Worm (Caenorhabditis elegans): ENCODE data around the gene fbxa-10.

DNA sequence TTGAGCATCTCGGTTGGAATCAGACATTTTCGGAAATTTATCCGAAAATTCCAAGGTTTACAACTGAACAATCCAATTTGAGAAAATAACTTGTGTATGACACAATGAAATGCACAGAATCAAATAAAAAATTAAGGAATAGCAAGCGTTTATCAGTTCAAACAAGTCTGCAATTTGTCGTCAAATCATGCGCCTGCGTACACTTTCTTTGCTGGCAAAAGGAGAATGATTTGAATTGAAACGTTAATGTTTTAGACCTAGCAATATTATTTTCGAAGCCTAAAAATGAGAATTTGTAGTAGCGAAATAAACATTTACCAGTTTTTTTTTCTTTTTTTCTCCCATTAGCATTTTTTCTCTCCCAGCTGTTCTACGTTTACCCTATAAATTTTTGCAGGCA, 1.7 kb upstream of the fbxa-10 start, which contains the start of the genes fbxa-67 and fbxa-11:
- no peak for TF ChIP-seq tab-1 (GFP tag; IDR thresholded peaks at IDR 0.05)
- TF ChIP-seq med-1 (GFP tag; optimal IDR thresholded peaks at IDR 0.05; ENCODE audit: insufficient read depth), result no peak
- no peak for TF ChIP-seq T22C8.4 (GFP tag; IDR thresholded peaks at IDR 0.05)
- TF ChIP-seq flt-1 (GFP tag; IDR thresholded peaks at IDR 0.05), result no peak
- no peak for TF ChIP-seq ztf-29 (GFP tag; IDR thresholded peaks at IDR 0.05)
- TF ChIP-seq ref-1 (GFP tag; conservative IDR thresholded peaks at IDR 0.05), result no peak
- no peak for TF ChIP-seq klf-2 (GFP tag; conservative IDR thresholded peaks at IDR 0.05)
- TF ChIP-seq cog-1 (tag; optimal IDR thresholded peaks at IDR 0.05), result no peak
